Fruit fly (Drosophila melanogaster) Kc167 (cell line): ENCODE results near the gene CG18233.

Experiments used
- Myc ChIP-seq: fragments of >200 bp; optimal IDR thresholded peaks from 2 replicates; lab custom pipeline; 2017; ENCODE audit warnings: missing external identifiers
- h ChIP-seq: fragments of >200 bp; optimal IDR thresholded peaks from 3 replicates; lab custom pipeline; 2018; ENCODE audit warnings: missing external identifiers
- psq ChIP-seq: fragments of >200 bp; optimal IDR thresholded peaks from 2 replicates; lab custom pipeline; 2017; ENCODE audit warnings: missing external identifiers
- ttk ChIP-seq: sonication (Bioruptor generic); optimal IDR thresholded peaks from 2 replicates; lab custom pipeline; 2017; ENCODE audit warnings: missing external identifiers

dm6 chr3L:18559958-18560357 lies 45.3 kb upstream of the CG18233 start, which contains the start of gene AstC-R1:
- TF ChIP-seq h (lab: Kevin White, UChicago) (no peak), ttk (lab: Kevin White, UChicago) (no peak), psq (no peak), Myc (lab: Kevin White, UChicago) (no peak)
